Worm (Caenorhabditis elegans): Measurements from ENCODE around the gene chil-26.

chil-26 gene

DNA sequence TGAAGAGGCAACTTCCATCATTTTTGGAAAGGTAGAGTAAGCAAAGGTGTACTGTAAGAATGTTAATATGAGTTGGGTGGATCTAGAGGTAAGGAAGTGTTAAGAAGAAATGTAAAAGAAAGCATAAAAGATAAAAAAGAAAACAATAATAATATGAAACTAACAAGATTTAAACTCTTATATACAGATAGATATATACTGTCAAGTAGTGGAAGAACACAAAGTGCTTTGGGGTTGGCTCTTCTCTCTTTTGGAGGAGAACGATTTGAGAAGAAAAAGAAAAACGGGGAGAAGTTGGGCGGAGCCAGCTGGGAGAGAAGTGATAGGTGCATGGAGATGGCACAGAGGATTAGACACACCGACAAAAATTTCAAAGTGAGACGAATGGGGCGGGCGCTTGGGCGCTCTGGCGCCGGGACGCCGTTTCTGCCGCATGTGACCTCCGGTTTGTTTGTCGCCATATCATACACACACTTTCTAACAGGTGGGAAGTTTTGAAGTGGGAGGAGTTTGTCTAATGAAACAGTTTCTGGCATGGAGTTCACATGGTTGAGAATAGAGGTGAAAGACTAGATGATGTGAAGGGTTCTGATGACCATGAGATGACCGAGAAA is 12.6 kb downstream of the chil-26 start, which contains the start of gene T19H5.4 (continued):
- TF ChIP-seq rcor-1 (GFP tag; IDR thresholded peaks at IDR 0.05) (no peak), nhr-80 (tag; optimal IDR thresholded peaks at IDR 0.05) (peak; percentile 90), egrh-3 (GFP tag; IDR thresholded peaks at IDR 0.05) (peak; percentile 38; the same call in 1 of the 2 replicates), lin-26 (GFP tag; IDR thresholded peaks at IDR 0.05) (peak; percentile 52; the same call in 1 of the 2 replicates), madf-6 (GFP tag; IDR thresholded peaks at IDR 0.05) (no peak), B0035.1 (tag; optimal IDR thresholded peaks at IDR 0.05) (no peak), sdz-38 (tag; optimal IDR thresholded peaks at IDR 0.05) (no peak), rec-8 (tag; optimal IDR thresholded peaks at IDR 0.05) (no peak), dpl-1 (GFP tag; optimal IDR thresholded peaks at IDR 0.05) (no peak), lin-54 (GFP tag; optimal IDR thresholded peaks at IDR 0.05) (peak; percentile 40), zim-3 (tag; optimal IDR thresholded peaks at IDR 0.05) (no peak), F55B11.4 (tag; optimal IDR thresholded peaks at IDR 0.05; ENCODE audit: borderline replicate concordance, insufficient read depth) (no peak), K12H6.12 (tag; optimal IDR thresholded peaks at IDR 0.05) (peak; percentile 41), F39B2.1 (GFP tag; IDR thresholded peaks at IDR 0.05) (no peak), xnd-1 (tag; optimal IDR thresholded peaks at IDR 0.05) (no peak), dox-1 (GFP tag; IDR thresholded peaks at IDR 0.05) (peak; percentile 44; the same call in 1 of the 2 replicates), hrde-1 (tag; optimal IDR thresholded peaks at IDR 0.05; ENCODE audit: borderline replicate concordance) (no peak), let-526 (GFP tag; IDR thresholded peaks at IDR 0.05) (0 out of 2 replicates have a peak, but pooled peaks have one; percentile 65), Y95B8A.8 (GFP tag; IDR thresholded peaks at IDR 0.05) (no peak), C06A6.2 (GFP tag; conservative IDR thresholded peaks at IDR 0.05) (no peak; the same call in 1 of the 2 replicates), ZK185.1 (tag; optimal IDR thresholded peaks at IDR 0.05; ENCODE audit: poor library complexity, severe bottlenecking) (peak; percentile 32), nhr-27 (tag; optimal IDR thresholded peaks at IDR 0.05) (no peak), ama-1 (optimal IDR thresholded peaks at IDR 0.05) (no peak), ama-1 (GFP tag; optimal IDR thresholded peaks at IDR 0.05) (no peak), nfyb-1 (GFP tag; IDR thresholded peaks at IDR 0.05) (peak; percentile 29; the same call in 1 of the 2 replicates), ztf-18 (tag; optimal IDR thresholded peaks at IDR 0.05) (no peak), ets-4 (GFP tag; optimal IDR thresholded peaks at IDR 0.05) (peak; percentile 91), nfya-1 (tag; optimal IDR thresholded peaks at IDR 0.05; ENCODE audit: borderline replicate concordance, insufficient read depth) (no peak), attf-6 (GFP tag; IDR thresholded peaks at IDR 0.05) (no peak), snpc-1.1 (tag; optimal IDR thresholded peaks at IDR 0.05; ENCODE audit: insufficient read depth) (no peak), attf-5 (GFP tag; optimal IDR thresholded peaks at IDR 0.05) (peak; percentile 82), nfya-2 (GFP tag; IDR thresholded peaks at IDR 0.05) (no peak), K11D2.4 (GFP tag; IDR thresholded peaks at IDR 0.05) (peak; percentile 62; the same call in 1 of the 2 replicates), gei-17 (GFP tag; optimal IDR thresholded peaks at IDR 0.05) (no peak), mes-4 (tag; optimal IDR thresholded peaks at IDR 0.05) (no peak), fkh-3 (tag; optimal IDR thresholded peaks at IDR 0.05) (no peak), sptf-2 (GFP tag; optimal IDR thresholded peaks at IDR 0.05) (no peak), let-607 (tag; optimal IDR thresholded peaks at IDR 0.05) (no peak), lin-35 (GFP tag; optimal IDR thresholded peaks at IDR 0.05) (no peak), F23B12.7 (tag; optimal IDR thresholded peaks at IDR 0.05; ENCODE audit: insufficient read depth) (no peak), aptf-3 (GFP tag; IDR thresholded peaks at IDR 0.05) (no peak), tbx-9 (tag; optimal IDR thresholded peaks at IDR 0.05; ENCODE audit: borderline replicate concordance) (no peak), ztf-26 (tag; optimal IDR thresholded peaks at IDR 0.05) (peak; percentile 80), hmg-20 (GFP tag; IDR thresholded peaks at IDR 0.05) (no peak), ceh-100 (GFP tag; IDR thresholded peaks at IDR 0.05) (no peak), C17E4.6 (GFP tag; IDR thresholded peaks at IDR 0.05) (no peak), nhr-179 (tag; optimal IDR thresholded peaks at IDR 0.05) (no peak)
